Fruit fly (Drosophila melanogaster) whole organism, embryonic: Measurements from ENCODE around the gene CG18596.

Experiments
- CG10209 ChIP-seq: fragments of 200-800 bp; sonication (Bioruptor generic); optimal IDR thresholded peaks from 3 replicates; lab custom pipeline; 2017; ENCODE audit warnings: missing biosample characterization, mild to moderate bottlenecking, missing genetic modification characterization, missing genetic modification reagents
- CG10654 ChIP-seq: fragments of 200-800 bp; sonication (Bioruptor generic); optimal IDR thresholded peaks from 2 replicates; lab custom pipeline; 2016; ENCODE audit warnings: missing biosample characterization, missing genetic modification characterization
- CG10959 ChIP-seq: fragments of 200-800 bp; sonication (Bioruptor generic); IDR thresholded peaks from 2 replicates; pipeline ENCODE4 v1.3.6; 2022; ENCODE audit warnings: missing biosample characterization, missing genetic modification characterization
- CG11085 ChIP-seq: fragments of 200-800 bp; sonication (Bioruptor generic); IDR thresholded peaks from 2 replicates; pipeline ENCODE4 v1.3.6; 2022; ENCODE audit warnings: missing biosample characterization, missing genetic modification characterization
- CG12071 ChIP-seq: fragments of 200-800 bp; sonication (Bioruptor generic); optimal IDR thresholded peaks from 3 replicates; lab custom pipeline; 2018; ENCODE audit warnings: missing biosample characterization, mild to moderate bottlenecking, missing genetic modification characterization
- CG12236 ChIP-seq: fragments of 200-800 bp; sonication (Bioruptor generic); optimal IDR thresholded peaks from 2 replicates; lab custom pipeline; 2016; ENCODE audit warnings: missing biosample characterization, missing genetic modification characterization
- CG15269 ChIP-seq: fragments of 200-800 bp; sonication (Bioruptor generic); optimal IDR thresholded peaks from 2 replicates; lab custom pipeline; 2018; ENCODE audit warnings: missing biosample characterization, mild to moderate bottlenecking, missing genetic modification characterization, moderate library complexity
- CG17802 ChIP-seq: fragments of 200-800 bp; sonication (Bioruptor generic); optimal IDR thresholded peaks from 2 replicates; lab custom pipeline; 2018; ENCODE audit warnings: missing biosample characterization, mild to moderate bottlenecking, missing genetic modification characterization, moderate library complexity
- CG2120 ChIP-seq: fragments of 200-800 bp; sonication (Bioruptor generic); optimal IDR thresholded peaks from 3 replicates; lab custom pipeline; 2016; ENCODE audit warnings: missing biosample characterization, missing genetic modification characterization
- CG3065 ChIP-seq: fragments of 200-800 bp; sonication (Bioruptor generic); optimal IDR thresholded peaks from 2 replicates; lab custom pipeline; 2016; ENCODE audit warnings: missing biosample characterization, missing genetic modification characterization
- CG32767 ChIP-seq: fragments of 200-800 bp; sonication (Bioruptor generic); IDR thresholded peaks from 2 replicates; pipeline ENCODE4 v1.3.6; 2022; ENCODE audit warnings: missing biosample characterization, missing genetic modification characterization
- CG4282 ChIP-seq: fragments of 200-800 bp; sonication (Bioruptor generic); optimal IDR thresholded peaks from 2 replicates; lab custom pipeline; 2016; ENCODE audit warnings: missing biosample characterization, missing genetic modification characterization
- CG5245 ChIP-seq: fragments of 200-800 bp; sonication (Bioruptor generic); optimal IDR thresholded peaks from 3 replicates; lab custom pipeline; 2016; ENCODE audit warnings: missing biosample characterization, missing genetic modification characterization
- CG6689 ChIP-seq: fragments of 200-800 bp; sonication (Bioruptor generic); IDR thresholded peaks from 2 replicates; pipeline ENCODE4 v1.3.6; 2022; ENCODE audit warnings: missing biosample characterization, missing genetic modification characterization
- CG6765 ChIP-seq: fragments of 200-800 bp; sonication (Bioruptor generic); optimal IDR thresholded peaks from 3 replicates; lab custom pipeline; 2017; ENCODE audit warnings: missing biosample characterization, mild to moderate bottlenecking, missing genetic modification characterization
- CHES-1-like ChIP-seq: fragments of 200-800 bp; sonication (Bioruptor generic); optimal IDR thresholded peaks from 2 replicates; lab custom pipeline; 2016; ENCODE audit warnings: missing biosample characterization, missing genetic modification characterization
- Doc2 ChIP-seq: fragments of 200-800 bp; sonication (Bioruptor generic); IDR thresholded peaks from 2 replicates; pipeline ENCODE4 v1.3.6; 2022; ENCODE audit warnings: missing biosample characterization, missing genetic modification characterization
- ERR ChIP-seq: fragments of 200-800 bp; sonication (Bioruptor generic); optimal IDR thresholded peaks from 2 replicates; lab custom pipeline; 2016; ENCODE audit warnings: missing biosample characterization, missing genetic modification characterization
- Elba2 ChIP-seq: fragments of 200-800 bp; sonication (Bioruptor generic); optimal IDR thresholded peaks from 3 replicates; lab custom pipeline; 2016; ENCODE audit warnings: missing biosample characterization, missing genetic modification characterization
- Ets97D ChIP-seq: fragments of 200-800 bp; sonication (Bioruptor generic); optimal IDR thresholded peaks from 3 replicates; lab custom pipeline; 2016; ENCODE audit warnings: missing biosample characterization, missing genetic modification characterization
- H2.0 ChIP-seq: fragments of 200-800 bp; sonication (Bioruptor generic); IDR thresholded peaks from 2 replicates; pipeline ENCODE4 v1.3.6; 2022; ENCODE audit warnings: missing biosample characterization, missing genetic modification characterization
- Hand ChIP-seq: fragments of 200-800 bp; sonication (Bioruptor generic); optimal IDR thresholded peaks from 2 replicates; lab custom pipeline; 2017; ENCODE audit warnings: mild to moderate bottlenecking, missing biosample characterization, missing genetic modification reagents, missing genetic modification characterization
- Jarid2 ChIP-seq: fragments of 200-800 bp; sonication (Bioruptor generic); optimal IDR thresholded peaks from 3 replicates; lab custom pipeline; 2017; ENCODE audit warnings: mild to moderate bottlenecking, missing biosample characterization, missing genetic modification reagents, missing genetic modification characterization
- Lim3 ChIP-seq: fragments of 200-800 bp; sonication (Bioruptor generic); IDR thresholded peaks from 2 replicates; pipeline ENCODE4 v1.3.6; 2022; ENCODE audit warnings: missing biosample characterization, missing genetic modification characterization
- Ravus ChIP-seq: fragments of 200-800 bp; sonication (Bioruptor generic); IDR thresholded peaks from 2 replicates; pipeline ENCODE4 v1.3.6; 2022; ENCODE audit warnings: missing biosample characterization, missing genetic modification characterization
- Rfx ChIP-seq: fragments of 200-800 bp; sonication (Bioruptor generic); IDR thresholded peaks from 2 replicates; pipeline ENCODE4 v1.3.6; 2022; ENCODE audit warnings: missing biosample characterization, missing genetic modification characterization
- Xbp1 ChIP-seq: fragments of 200-800 bp; sonication (Bioruptor generic); optimal IDR thresholded peaks from 3 replicates; lab custom pipeline; 2016; ENCODE audit warnings: missing biosample characterization, mild to moderate bottlenecking, missing genetic modification characterization
- Xrp1 ChIP-seq: fragments of 200-800 bp; sonication (Bioruptor generic); IDR thresholded peaks from 2 replicates; pipeline ENCODE4 v1.3.6; 2022; ENCODE audit warnings: missing biosample characterization, missing genetic modification characterization
- amos ChIP-seq: fragments of 200-800 bp; sonication (Bioruptor generic); IDR thresholded peaks from 2 replicates; pipeline ENCODE4 v1.3.6; 2022; ENCODE audit warnings: missing biosample characterization, missing genetic modification characterization; ENCODE audit not compliant: partially characterized antibody
- chm ChIP-seq: fragments of 200-800 bp; sonication (Bioruptor generic); IDR thresholded peaks from 2 replicates; pipeline ENCODE4 v1.3.6; 2022; ENCODE audit warnings: missing biosample characterization, missing genetic modification characterization
- crp ChIP-seq, 2 experiments: fragments of 200-800 bp; sonication (Bioruptor generic); optimal IDR thresholded peaks; 2 replicates in 1 of 2; 3 replicates in 1 of 2; lab custom pipeline; 2017; ENCODE audit warnings: missing biosample characterization in 2 of 2, missing genetic modification characterization in 2 of 2, mild to moderate bottlenecking in 1 of 2, moderate library complexity in 1 of 2
- cwo ChIP-seq: fragments of 200-800 bp; sonication (Bioruptor generic); optimal IDR thresholded peaks from 3 replicates; lab custom pipeline; 2017; ENCODE audit warnings: missing biosample characterization, missing genetic modification characterization, mild to moderate bottlenecking, moderate library complexity, missing genetic modification reagents
- danr ChIP-seq: fragments of 200-800 bp; sonication (Bioruptor generic); IDR thresholded peaks from 2 replicates; pipeline ENCODE4 v1.3.6; 2022; ENCODE audit warnings: missing biosample characterization, missing genetic modification characterization
- gro ChIP-seq: fragments of 200-800 bp; sonication (Bioruptor generic); optimal IDR thresholded peaks from 2 replicates; lab custom pipeline; 2016; ENCODE audit warnings: missing biosample characterization, missing genetic modification characterization
- hb ChIP-seq: fragments of 200-800 bp; sonication (Bioruptor generic); IDR thresholded peaks from 3 replicates; pipeline ENCODE4 v1.3.6; 2022; ENCODE audit warnings: missing biosample characterization, missing genetic modification characterization; ENCODE audit not compliant: partially characterized antibody
- hbn ChIP-seq: fragments of 200-800 bp; sonication (Bioruptor generic); IDR thresholded peaks from 2 replicates; pipeline ENCODE4 v1.3.6; 2022; ENCODE audit warnings: missing biosample characterization, missing genetic modification characterization; ENCODE audit not compliant: partially characterized antibody
- inv ChIP-seq: fragments of 200-800 bp; sonication (Bioruptor generic); IDR thresholded peaks from 2 replicates; pipeline ENCODE4 v1.3.6; 2022; ENCODE audit warnings: missing biosample characterization, missing genetic modification characterization; ENCODE audit not compliant: partially characterized antibody
- kay ChIP-seq: fragments of 200-800 bp; sonication (Bioruptor generic); optimal IDR thresholded peaks from 2 replicates; lab custom pipeline; 2016; ENCODE audit warnings: missing biosample characterization, missing genetic modification characterization
- knrl ChIP-seq: fragments of 200-800 bp; sonication (Bioruptor generic); IDR thresholded peaks from 3 replicates; pipeline ENCODE4 v1.3.6; 2022; ENCODE audit warnings: missing biosample characterization, missing genetic modification characterization; ENCODE audit not compliant: partially characterized antibody
- odd ChIP-seq: fragments of 200-800 bp; sonication (Bioruptor generic); optimal IDR thresholded peaks from 2 replicates; lab custom pipeline; 2017; ENCODE audit warnings: missing biosample characterization, mild to moderate bottlenecking, missing genetic modification characterization
- p53 ChIP-seq: fragments of 200-800 bp; sonication (Bioruptor generic); optimal IDR thresholded peaks from 2 replicates; lab custom pipeline; 2016; ENCODE audit warnings: missing biosample characterization, missing genetic modification characterization
- peb ChIP-seq: fragments of 200-800 bp; sonication (Bioruptor generic); IDR thresholded peaks from 2 replicates; pipeline ENCODE4 v1.3.6; 2022; ENCODE audit warnings: missing biosample characterization, missing genetic modification characterization
- run ChIP-seq: fragments of 200-800 bp; sonication (Bioruptor generic); optimal IDR thresholded peaks from 3 replicates; lab custom pipeline; 2018; ENCODE audit warnings: missing biosample characterization, mild to moderate bottlenecking, missing genetic modification characterization
- schlank ChIP-seq: fragments of 200-800 bp; sonication (Bioruptor generic); optimal IDR thresholded peaks from 2 replicates; lab custom pipeline; 2018; ENCODE audit warnings: missing biosample characterization, mild to moderate bottlenecking, missing genetic modification characterization
- sisA ChIP-seq: fragments of 200-800 bp; sonication (Bioruptor generic); IDR thresholded peaks from 2 replicates; pipeline ENCODE4 v1.3.6; 2022; ENCODE audit warnings: missing biosample characterization, missing genetic modification characterization
- slp2 ChIP-seq: fragments of 200-800 bp; sonication (Bioruptor generic); optimal IDR thresholded peaks from 2 replicates; lab custom pipeline; 2016; ENCODE audit warnings: missing biosample characterization, missing genetic modification characterization
- sug ChIP-seq: fragments of 200-800 bp; optimal IDR thresholded peaks from 2 replicates; lab custom pipeline; 2019; ENCODE audit warnings: missing biosample characterization, mild to moderate bottlenecking, missing genetic modification characterization, moderate library complexity
- unc-4 ChIP-seq: fragments of 200-800 bp; sonication (Bioruptor generic); IDR thresholded peaks from 2 replicates; pipeline ENCODE4 v1.3.6; 2022; ENCODE audit warnings: missing biosample characterization, missing genetic modification characterization; ENCODE audit not compliant: partially characterized antibody
- wdn ChIP-seq: fragments of 200-800 bp; sonication (Bioruptor generic); IDR thresholded peaks from 2 replicates; pipeline ENCODE4 v1.3.6; 2022; ENCODE audit warnings: missing biosample characterization, missing genetic modification characterization

The CG18596 gene

dm6 chr3R:22362218-22362907 is 13.4 kb upstream of the CG18596 start, which contains the start of the genes JMJD6, CG7071 and Muted (continued):
- peak; percentile 84 for TF ChIP-seq CG11085 (GFP tag; lab: Robert Waterston, UW)
- TF ChIP-seq sisA (GFP tag; lab: Robert Waterston, UW): peak; percentile 93
- peak; percentile 75 for TF ChIP-seq Hand
- peak; percentile 83; the same call in 1 of the 2 replicates for TF ChIP-seq CG32767 (GFP tag; lab: Robert Waterston, UW)
- TF ChIP-seq hbn: peak; percentile 92
- TF ChIP-seq danr (GFP tag; lab: Robert Waterston, UW): peak; percentile 84
- peak; percentile 76 for TF ChIP-seq CG17802 (tag; lab: Kevin White, UChicago)
- TF ChIP-seq CG12071: peak; percentile 67
- TF ChIP-seq Jarid2 (GFP tag; lab: Kevin White, UChicago): peak; percentile 41
- peak; percentile 77 for TF ChIP-seq cwo (GFP tag; lab: Kevin White, UChicago)
- peak; percentile 55 for TF ChIP-seq schlank
- peak; percentile 98 for TF ChIP-seq CG2120 (GFP tag; lab: Kevin White, UChicago)
- peak; percentile 86 for TF ChIP-seq knrl (GFP tag; lab: Robert Waterston, UW)
- peak; percentile 96 for TF ChIP-seq Xbp1 (GFP tag; lab: Kevin White, UChicago)
- peak; percentile 53 for TF ChIP-seq Ravus (GFP tag; lab: Robert Waterston, UW)
- TF ChIP-seq chm (GFP tag; lab: Robert Waterston, UW): peak; percentile 80; the same call in 1 of the 2 replicates
- TF ChIP-seq Lim3: peak; percentile 63
- TF ChIP-seq wdn (GFP tag; lab: Robert Waterston, UW): peak; percentile 84
- peak; percentile 18; the same call in 1 of the 2 replicates for TF ChIP-seq Doc2 (GFP tag; lab: Robert Waterston, UW)
- peak; percentile 74 for TF ChIP-seq inv (GFP tag; lab: Robert Waterston, UW)
- TF ChIP-seq hb (GFP tag; lab: Robert Waterston, UW): peak; percentile 74; the same call in 2 of the 3 replicates
- no peak for TF ChIP-seq peb (GFP tag; lab: Robert Waterston, UW)
- peak; percentile 76 for TF ChIP-seq ERR (GFP tag; lab: Kevin White, UChicago)
- peak; percentile 90 for TF ChIP-seq CG10209 (GFP tag; lab: Kevin White, UChicago)
- TF ChIP-seq odd (GFP tag; lab: Kevin White, UChicago): peak; percentile 76
- TF ChIP-seq slp2 (GFP tag; lab: Kevin White, UChicago): peak; percentile 82
- TF ChIP-seq H2.0 (GFP tag; lab: Robert Waterston, UW): peak; percentile 85
- peak; percentile 81 for TF ChIP-seq CG6765 (GFP tag; lab: Kevin White, UChicago)
- TF ChIP-seq CG15269 (tag; lab: Kevin White, UChicago): peak; percentile 90
- peak; percentile 93 for TF ChIP-seq gro (GFP tag; lab: Kevin White, UChicago)
- TF ChIP-seq CG6689 (GFP tag; lab: Robert Waterston, UW): peak; percentile 92
- peak; percentile 95 for TF ChIP-seq CG10959
- peak; percentile 19 for TF ChIP-seq p53 (GFP tag; lab: Kevin White, UChicago)
- peak; percentile 69 for TF ChIP-seq amos (GFP tag; lab: Robert Waterston, UW)
- TF ChIP-seq sug (tag; lab: Kevin White, UChicago): peak; percentile 88
- TF ChIP-seq CG10654: peak; percentile 86
- peak; percentile 90 for TF ChIP-seq unc-4 (GFP tag; lab: Robert Waterston, UW)
- TF ChIP-seq CG4282: peak; percentile 88
- TF ChIP-seq CG5245: peak; percentile 84
- TF ChIP-seq Xrp1 (GFP tag; lab: Robert Waterston, UW): peak; percentile 94
- peak; percentile 87 for TF ChIP-seq Ets97D (GFP tag; lab: Kevin White, UChicago)
- peak; percentile 57 for TF ChIP-seq CG12236
- TF ChIP-seq run: peak; percentile 78
- peak; percentile 85 for TF ChIP-seq CHES-1-like (GFP tag; lab: Kevin White, UChicago)
- TF ChIP-seq kay (GFP tag; lab: Kevin White, UChicago): peak; percentile 75
- TF ChIP-seq Elba2: peak; percentile 78
- peak; percentile 95 for TF ChIP-seq Rfx (GFP tag; lab: Robert Waterston, UW)
- TF ChIP-seq CG3065 (GFP tag; lab: Kevin White, UChicago): peak; percentile 78
- TF ChIP-seq crp (GFP tag; optimal IDR thresholded peaks at IDR 0.05; lab: Kevin White, UChicago): peak; percentile 50 to 86
